Worm (Caenorhabditis elegans): ENCODE measurements around the gene unc-10.
A peak's percentile ranks its signal among the peaks of the same experiment; 100 is the strongest.

unc-10 gene

ce11 chrX:7264591-7265306 lies 15.4 kb downstream of the unc-10 start:
- TF ChIP-seq fos-1 (tag; optimal IDR thresholded peaks at IDR 0.05) (peak; percentile 96), nhr-6 (tag; optimal IDR thresholded peaks at IDR 0.05) (peak; percentile 84), lsy-2 (tag; optimal IDR thresholded peaks at IDR 0.05) (peak; percentile 43 to 79), elt-3 (tag; optimal IDR thresholded peaks at IDR 0.05) (no peak), sma-9 (GFP tag; optimal IDR thresholded peaks at IDR 0.05) (peak; percentile 78), sma-9 (tag; optimal IDR thresholded peaks at IDR 0.05) (no peak), ZK546.5 (tag; optimal IDR thresholded peaks at IDR 0.05) (no peak), lin-13 (GFP tag; optimal IDR thresholded peaks at IDR 0.05) (peak; percentile 88), lin-39 (tag; optimal IDR thresholded peaks at IDR 0.05) (no peak), nhr-237 (tag; optimal IDR thresholded peaks at IDR 0.05) (no peak), nhr-11 (tag; optimal IDR thresholded peaks at IDR 0.05) (no peak), dmd-4 (tag; optimal IDR thresholded peaks at IDR 0.05) (no peak), ztf-11 (tag; optimal IDR thresholded peaks at IDR 0.05) (peak; percentile 50), gmeb-1 (tag; optimal IDR thresholded peaks at IDR 0.05) (peak; percentile 37), snpc-4 (tag; optimal IDR thresholded peaks at IDR 0.05) (peak; percentile 75), Y55F3AM.14 (GFP tag; optimal IDR thresholded peaks at IDR 0.05) (peak; percentile 88), F13H6.1 (tag; optimal IDR thresholded peaks at IDR 0.05) (peak; percentile 97), ceh-82 (tag; optimal IDR thresholded peaks at IDR 0.05) (no peak), alr-1 (tag; optimal IDR thresholded peaks at IDR 0.05) (no peak), sem-4 (tag; optimal IDR thresholded peaks at IDR 0.05) (peak; percentile 72), nhr-10 (tag; optimal IDR thresholded peaks at IDR 0.05) (peak; percentile 59), lin-11 (tag; optimal IDR thresholded peaks at IDR 0.05) (peak; percentile 89), mdl-1 (tag; optimal IDR thresholded peaks at IDR 0.05) (peak in 1 of 2 experiments; percentile 52), ceh-16 (tag; optimal IDR thresholded peaks at IDR 0.05) (peak; percentile 75), unc-55 (GFP tag; optimal IDR thresholded peaks at IDR 0.05) (peak; percentile 89), peb-1 (tag; optimal IDR thresholded peaks at IDR 0.05) (peak; percentile 59), sma-3 (GFP tag; optimal IDR thresholded peaks at IDR 0.05) (peak; percentile 92), unc-39 (tag; optimal IDR thresholded peaks at IDR 0.05) (peak; percentile 96), ama-1 (optimal IDR thresholded peaks at IDR 0.05) (peak; percentile 65), nhr-25 (tag; optimal IDR thresholded peaks at IDR 0.05) (peak; percentile 93), ztf-4 (tag; optimal IDR thresholded peaks at IDR 0.05) (peak; percentile 71), nhr-129 (tag; optimal IDR thresholded peaks at IDR 0.05) (peak; percentile 97), nhr-21 (tag; optimal IDR thresholded peaks at IDR 0.05) (peak; percentile 84), nhr-77 (tag; optimal IDR thresholded peaks at IDR 0.05) (peak; percentile 64), nhr-12 (tag; optimal IDR thresholded peaks at IDR 0.05) (no peak), blmp-1 (tag; optimal IDR thresholded peaks at IDR 0.05; ENCODE audit: insufficient read depth) (peak; percentile 74), ztf-1 (GFP tag; conservative IDR thresholded peaks at IDR 0.05) (no peak), skn-1 (tag; optimal IDR thresholded peaks at IDR 0.05) (no peak), nhr-23 (tag; optimal IDR thresholded peaks at IDR 0.05) (no peak), mbf-1 (tag; optimal IDR thresholded peaks at IDR 0.05) (no peak), C34F6.9 (tag; optimal IDR thresholded peaks at IDR 0.05) (peak; percentile 87), crh-2 (tag; optimal IDR thresholded peaks at IDR 0.05) (peak; percentile 93), mab-5 (tag; optimal IDR thresholded peaks at IDR 0.05) (peak; percentile 68), zag-1 (tag; optimal IDR thresholded peaks at IDR 0.05) (peak; percentile 92), egl-27 (tag; optimal IDR thresholded peaks at IDR 0.05) (peak; percentile 51)

Measured in whole organism, L2 larva.